Worm (Caenorhabditis elegans) whole organism, young adult: ENCODE results near the gene hrg-9.
A peak's percentile ranks its signal among the peaks of the same experiment; 100 is the strongest.

Experiments used
- B0019.2 ChIP-seq: fragments of 200-800 bp; sonication (Bioruptor generic); conservative IDR thresholded peaks from 2 replicates; pipeline ENCODE4 v1.3.6; 2022; ENCODE audit warnings: missing genetic modification reagents, missing genetic modification characterization, missing compliant biosample characterization
- F39B2.1 ChIP-seq: fragments of 200-800 bp; sonication (Bioruptor generic); IDR thresholded peaks from 2 replicates; pipeline ENCODE4 v1.3.6; 2022; ENCODE audit warnings: missing genetic modification reagents, missing genetic modification characterization, missing compliant biosample characterization
- F52B5.7 ChIP-seq: sonication (generic microtip); optimal IDR thresholded peaks from 2 replicates; lab custom pipeline; 2016; ENCODE audit warnings: mild to moderate bottlenecking, missing genetic modification characterization, missing compliant biosample characterization
- T26A5.8 ChIP-seq: sonication (generic microtip); optimal IDR thresholded peaks from 2 replicates; lab custom pipeline; 2016; ENCODE audit warnings: missing genetic modification characterization, missing compliant biosample characterization
- Y67H2A.10 ChIP-seq: fragments of 200-800 bp; sonication (Bioruptor generic); conservative IDR thresholded peaks from 2 replicates; pipeline ENCODE4 v1.3.6; 2022; ENCODE audit warnings: missing genetic modification reagents, missing genetic modification characterization, missing compliant biosample characterization
- ZK185.1 ChIP-seq: sonication (generic microtip); optimal IDR thresholded peaks from 2 replicates; lab custom pipeline; 2016; ENCODE audit warnings: mild to moderate bottlenecking, missing genetic modification characterization, missing compliant biosample characterization; ENCODE audit not compliant: poor library complexity, severe bottlenecking
- akir-1 ChIP-seq: fragments of 200-800 bp; sonication (Bioruptor generic); optimal IDR thresholded peaks from 2 replicates; lab custom pipeline; 2018; ENCODE audit warnings: mild to moderate bottlenecking, missing genetic modification characterization, moderate library complexity, missing compliant biosample characterization
- ama-1 ChIP-seq, 3 experiments: fragments of 150-350 bp in 1 of 3; sonication (generic microtip) in 2 of 3; optimal IDR thresholded peaks; 2 replicates each; lab custom pipeline; 2014 to 2018; ENCODE audit warnings: missing biosample characterization in 2 of 3, missing genetic modification characterization in 2 of 3, missing genetic modification reagents in 2 of 3
- atf-7 ChIP-seq: sonication (generic microtip); optimal IDR thresholded peaks from 2 replicates; lab custom pipeline; 2017; ENCODE audit warnings: mild to moderate bottlenecking, missing genetic modification characterization, missing compliant biosample characterization
- attf-5 ChIP-seq: fragments of 200-800 bp; sonication (Bioruptor generic); optimal IDR thresholded peaks from 2 replicates; lab custom pipeline; 2018; ENCODE audit warnings: mild to moderate bottlenecking, missing genetic modification characterization, missing compliant biosample characterization
- bed-1 ChIP-seq: fragments of 200-800 bp; sonication (Bioruptor generic); IDR thresholded peaks from 2 replicates; pipeline ENCODE4 v1.3.6; 2022; ENCODE audit warnings: missing genetic modification reagents, missing genetic modification characterization, missing compliant biosample characterization
- bed-2 ChIP-seq: fragments of 200-800 bp; sonication (Bioruptor generic); IDR thresholded peaks from 2 replicates; pipeline ENCODE4 v1.3.6; 2022; ENCODE audit warnings: missing genetic modification reagents, missing genetic modification characterization, missing compliant biosample characterization
- ceh-100 ChIP-seq: fragments of 200-800 bp; sonication (Bioruptor generic); IDR thresholded peaks from 2 replicates; pipeline ENCODE4 v1.3.6; 2022; ENCODE audit warnings: missing genetic modification reagents, missing genetic modification characterization, missing compliant biosample characterization
- ceh-40 ChIP-seq: fragments of 200-800 bp; sonication (Bioruptor generic); IDR thresholded peaks from 2 replicates; pipeline ENCODE4 v1.3.6; 2022; ENCODE audit warnings: missing genetic modification characterization, missing compliant biosample characterization
- efl-1 ChIP-seq: fragments of 150-350 bp; optimal IDR thresholded peaks from 2 replicates; lab custom pipeline; 2014; ENCODE audit warnings: missing biosample characterization, missing genetic modification reagents, missing genetic modification characterization
- hlh-26 ChIP-seq: fragments of 200-800 bp; sonication (Bioruptor generic); conservative IDR thresholded peaks from 2 replicates; pipeline ENCODE4 v1.3.6; 2022; ENCODE audit warnings: missing genetic modification reagents, missing genetic modification characterization, missing compliant biosample characterization
- let-526 ChIP-seq: fragments of 200-800 bp; sonication (Bioruptor generic); IDR thresholded peaks from 2 replicates; pipeline ENCODE4 v1.3.6; 2022; ENCODE audit warnings: missing genetic modification reagents, missing genetic modification characterization, missing compliant biosample characterization
- let-607 ChIP-seq, 2 experiments: fragments of 200-800 bp in 1 of 2; sonication (Bioruptor generic) in 1 of 2; sonication (generic microtip) in 1 of 2; optimal IDR thresholded peaks; 2 replicates each; lab custom pipeline; 2016 to 2018; ENCODE audit warnings: mild to moderate bottlenecking in 2 of 2, missing compliant biosample characterization in 2 of 2, missing genetic modification characterization in 2 of 2, moderate library complexity in 2 of 2, missing genotype in 1 of 2
- lin-35 ChIP-seq, 3 experiments: fragments of 150-350 bp in 2 of 3; sonication (generic microtip) in 1 of 3; optimal IDR thresholded peaks; 2 replicates each; lab custom pipeline; 2014 to 2018; ENCODE audit warnings: missing biosample characterization in 3 of 3, missing genetic modification characterization in 3 of 3, missing genetic modification reagents in 3 of 3
- lin-40 ChIP-seq: sonication (generic microtip); optimal IDR thresholded peaks from 2 replicates; lab custom pipeline; 2016; ENCODE audit warnings: missing genetic modification characterization, mild to moderate bottlenecking, missing compliant biosample characterization, missing genotype, missing genetic modification reagents
- lir-1 ChIP-seq: fragments of 200-800 bp; sonication (Bioruptor generic); conservative IDR thresholded peaks from 2 replicates; pipeline ENCODE4 v1.3.6; 2022; ENCODE audit warnings: missing genetic modification reagents, missing genetic modification characterization, missing compliant biosample characterization
- madf-3 ChIP-seq: fragments of 200-800 bp; sonication (Bioruptor generic); IDR thresholded peaks from 2 replicates; pipeline ENCODE4 v1.3.6; 2022; ENCODE audit warnings: missing genetic modification reagents, missing genetic modification characterization, missing compliant biosample characterization
- madf-6 ChIP-seq: fragments of 200-800 bp; sonication (Bioruptor generic); IDR thresholded peaks from 2 replicates; pipeline ENCODE4 v1.3.6; 2022; ENCODE audit warnings: missing genetic modification reagents, missing genetic modification characterization, missing compliant biosample characterization
- mcd-1 ChIP-seq: fragments of 200-800 bp; sonication (Bioruptor generic); IDR thresholded peaks from 2 replicates; pipeline ENCODE4 v1.3.6; 2022; ENCODE audit warnings: missing genetic modification reagents, missing genetic modification characterization, missing compliant biosample characterization
- nhr-179 ChIP-seq: sonication (generic microtip); optimal IDR thresholded peaks from 2 replicates; lab custom pipeline; 2016; ENCODE audit warnings: mild to moderate bottlenecking, missing genetic modification characterization, missing compliant biosample characterization
- nhr-80 ChIP-seq: sonication (generic microtip); optimal IDR thresholded peaks from 2 replicates; lab custom pipeline; 2016; ENCODE audit warnings: missing genetic modification characterization, missing compliant biosample characterization
- pbrm-1 ChIP-seq: fragments of 200-800 bp; sonication (Bioruptor generic); IDR thresholded peaks from 2 replicates; pipeline ENCODE4 v1.3.6; 2022; ENCODE audit warnings: missing genetic modification reagents, missing genetic modification characterization, missing compliant biosample characterization
- snpc-3.4 ChIP-seq: sonication (generic microtip); optimal IDR thresholded peaks from 2 replicates; lab custom pipeline; 2017; ENCODE audit warnings: missing genetic modification characterization, mild to moderate bottlenecking, missing compliant biosample characterization, antibody characterized with exemption, moderate library complexity, missing genotype, missing genetic modification reagents
- snpc-4 ChIP-seq, 5 experiments: fragments of 150-350 bp in 1 of 5; sonication (generic microtip) in 4 of 5; optimal IDR thresholded peaks; 2 replicates each; lab custom pipeline; 2014 to 2018; ENCODE audit warnings: missing genetic modification characterization in 5 of 5, missing biosample characterization in 3 of 5, antibody characterized with exemption in 2 of 5, mild to moderate bottlenecking in 2 of 5, missing compliant biosample characterization in 2 of 5, missing genotype in 2 of 5, moderate library complexity in 2 of 5, missing genetic modification reagents in 1 of 5
- somi-1 ChIP-seq: fragments of 200-800 bp; sonication (Bioruptor generic); optimal IDR thresholded peaks from 2 replicates; lab custom pipeline; 2018; ENCODE audit warnings: mild to moderate bottlenecking, missing genetic modification characterization, missing compliant biosample characterization
- tbp1 ChIP-seq: fragments of 200-800 bp; sonication (Bioruptor generic); optimal IDR thresholded peaks from 2 replicates; lab custom pipeline; 2018; ENCODE audit warnings: mild to moderate bottlenecking, missing genetic modification characterization, missing compliant biosample characterization
- unc-130 ChIP-seq: sonication (generic microtip); optimal IDR thresholded peaks from 2 replicates; lab custom pipeline; 2016; ENCODE audit warnings: missing genetic modification reagents, missing genetic modification characterization, missing compliant biosample characterization
- xnd-1 ChIP-seq: sonication (generic microtip); optimal IDR thresholded peaks from 2 replicates; lab custom pipeline; 2016; ENCODE audit warnings: missing genotype, missing genetic modification reagents, missing genetic modification characterization, missing compliant biosample characterization

Gene hrg-9

DNA sequence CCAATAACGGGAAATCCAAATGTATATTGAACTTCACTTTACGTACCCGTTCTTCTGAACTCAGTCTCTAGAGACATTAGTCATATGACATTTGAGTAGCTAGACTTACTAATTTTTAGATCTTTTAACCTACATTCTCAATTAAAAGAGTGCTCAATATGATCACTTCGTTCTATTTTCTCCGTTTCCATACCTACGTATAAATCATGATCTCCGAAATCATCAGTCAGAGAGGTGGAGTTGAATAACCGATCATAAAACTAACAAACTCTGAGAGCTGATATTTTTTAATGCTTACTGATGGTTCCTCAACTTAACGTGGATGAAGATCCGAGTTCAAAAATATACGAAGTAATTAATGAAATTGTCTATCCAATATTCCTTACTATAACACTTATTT, 933 bp upstream of the hrg-9 start, which contains the start of gene srd-35:
srd-35 (plus strand) TSS at position 301 of the 400 bp plus-strand sequence.
- no peak for TF ChIP-seq ceh-100 (GFP tag; lab: Robert Waterston, UW)
- TF ChIP-seq snpc-3.4 (tag; lab: Kevin White, UChicago): no peak
- no peak for TF ChIP-seq akir-1 (GFP tag; lab: Kevin White, UChicago)
- no peak for TF ChIP-seq let-526 (GFP tag; lab: Robert Waterston, UW)
- TF ChIP-seq ama-1 (optimal IDR thresholded peaks at IDR 0.05; lab: Kevin White, UChicago): no peak
- TF ChIP-seq ama-1 (GFP tag; optimal IDR thresholded peaks at IDR 0.05; lab: Kevin White, UChicago): no peak
- TF ChIP-seq attf-5 (GFP tag; lab: Kevin White, UChicago): no peak
- TF ChIP-seq mcd-1: no peak
- no peak for TF ChIP-seq madf-3
- no peak for TF ChIP-seq bed-1 (GFP tag; lab: Robert Waterston, UW)
- TF ChIP-seq tbp1: no peak
- TF ChIP-seq somi-1 (GFP tag; lab: Kevin White, UChicago): no peak

DNA sequence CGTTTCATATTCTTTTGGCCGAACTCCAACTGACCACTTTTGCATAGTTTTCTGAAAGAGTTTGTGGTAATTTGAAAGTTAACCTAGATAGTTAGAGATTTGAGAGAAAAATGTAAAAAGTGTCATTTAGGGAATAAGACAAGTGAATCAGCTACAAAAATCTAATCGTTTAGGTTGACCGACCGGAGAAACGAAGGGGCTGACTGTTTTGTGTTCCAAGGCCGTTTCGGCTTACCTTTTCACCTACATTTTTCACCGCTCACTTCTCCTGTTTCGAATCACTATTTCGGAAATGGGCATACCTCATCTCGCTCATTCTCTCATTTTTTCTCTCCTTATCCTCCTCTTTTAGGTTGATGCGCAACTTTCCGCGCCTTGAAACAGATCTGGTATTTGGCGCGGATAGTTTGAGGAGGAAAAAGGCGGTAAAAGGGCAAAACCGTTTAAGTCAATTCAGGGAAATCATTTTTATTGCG, 2.0 kb downstream of the hrg-9 start, which contains the start of gene mpst-7:
mpst-7 (minus strand) TSS at position 51 of the 476 bp plus-strand sequence.
- TF ChIP-seq F52B5.7 (tag; lab: Kevin White, UChicago) (no peak), atf-7 (tag; lab: Kevin White, UChicago) (no peak), lin-40 (tag; lab: Kevin White, UChicago) (no peak), madf-6 (GFP tag; lab: Robert Waterston, UW) (peak; percentile 36; the same call in 1 of the 2 replicates), xnd-1 (tag; lab: Kevin White, UChicago) (no peak), efl-1 (GFP tag; lab: Kevin White, UChicago) (peak; percentile 57), F39B2.1 (no peak)

DNA sequence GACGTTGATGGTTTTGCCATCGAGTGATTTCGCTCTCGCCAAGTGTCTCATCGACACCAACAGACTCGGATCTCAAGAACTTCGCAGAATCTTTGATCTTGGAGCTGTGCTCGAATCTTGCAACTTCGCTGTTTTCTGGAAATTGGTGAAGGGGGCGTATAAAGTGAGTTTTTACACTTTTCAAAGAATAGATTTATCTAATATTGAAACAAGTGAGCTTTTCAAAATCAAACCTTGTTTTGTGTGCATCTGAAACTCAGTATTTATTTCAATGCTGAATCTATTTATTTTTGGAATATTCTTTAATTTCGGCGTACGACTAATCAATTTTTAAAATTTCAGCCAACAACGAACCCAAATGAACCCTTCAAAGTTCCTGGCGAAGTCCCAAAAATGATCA, 8.9 kb downstream of the hrg-9 start:
- no peak for TF ChIP-seq pbrm-1 (GFP tag; lab: Robert Waterston, UW)
- no peak for TF ChIP-seq nhr-80 (tag; lab: Kevin White, UChicago)
- no peak for TF ChIP-seq T26A5.8
- no peak for TF ChIP-seq ceh-100 (GFP tag; lab: Robert Waterston, UW)
- no peak for TF ChIP-seq B0019.2
- TF ChIP-seq snpc-3.4 (tag; lab: Kevin White, UChicago): no peak
- no peak for TF ChIP-seq unc-130 (GFP tag; lab: Kevin White, UChicago)
- TF ChIP-seq bed-1 (GFP tag; lab: Robert Waterston, UW): no peak
- TF ChIP-seq snpc-4 (GFP tag; optimal IDR thresholded peaks at IDR 0.05; lab: Kevin White, UChicago): no peak
- TF ChIP-seq snpc-4 (tag; optimal IDR thresholded peaks at IDR 0.05; lab: Kevin White, UChicago): no peak
- TF ChIP-seq ceh-40 (GFP tag; lab: Robert Waterston, UW): no peak
- TF ChIP-seq Y67H2A.10 (GFP tag; lab: Robert Waterston, UW): no peak
- no peak for TF ChIP-seq bed-2 (GFP tag; lab: Robert Waterston, UW)
- TF ChIP-seq lir-1: no peak
- no peak for TF ChIP-seq let-607 (tag; optimal IDR thresholded peaks at IDR 0.05; lab: Kevin White, UChicago)
- no peak for TF ChIP-seq lin-35 (GFP tag; optimal IDR thresholded peaks at IDR 0.05; lab: Kevin White, UChicago)
- no peak for TF ChIP-seq nhr-179
- no peak for TF ChIP-seq ZK185.1 (tag; lab: Kevin White, UChicago)
- no peak for TF ChIP-seq hlh-26 (GFP tag; lab: Robert Waterston, UW)
- TF ChIP-seq, all 124 proteins: peak for 0
